Worm (Caenorhabditis elegans) whole organism, young adult: ENCODE data around the gene W02D7.5.

Source experiments
- C06A6.2 ChIP-seq: fragments of 200-800 bp; sonication (Bioruptor generic); conservative IDR thresholded peaks from 2 replicates; pipeline ENCODE4 v1.3.6; 2022; ENCODE audit warnings: missing genetic modification characterization, missing compliant biosample characterization
- C17E4.6 ChIP-seq: fragments of 200-800 bp; sonication (Bioruptor generic); IDR thresholded peaks from 2 replicates; pipeline ENCODE4 v1.3.6; 2022; ENCODE audit warnings: missing genetic modification reagents, missing genetic modification characterization, missing compliant biosample characterization
- F57A8.1 ChIP-seq: fragments of 200-800 bp; sonication (Bioruptor generic); optimal IDR thresholded peaks from 2 replicates; lab custom pipeline; 2018; ENCODE audit warnings: mild to moderate bottlenecking, missing genetic modification characterization, moderate library complexity, missing compliant biosample characterization
- T26A5.8 ChIP-seq: sonication (generic microtip); optimal IDR thresholded peaks from 2 replicates; lab custom pipeline; 2016; ENCODE audit warnings: missing genetic modification characterization, missing compliant biosample characterization
- Y53F4B.3 ChIP-seq: fragments of 200-800 bp; sonication (Bioruptor generic); IDR thresholded peaks from 2 replicates; pipeline ENCODE4 v1.3.6; 2022; ENCODE audit warnings: missing genetic modification reagents, missing genetic modification characterization, missing compliant biosample characterization
- Y56A3A.18 ChIP-seq: fragments of 200-800 bp; sonication (Bioruptor generic); IDR thresholded peaks from 2 replicates; pipeline ENCODE4 v1.3.6; 2022; ENCODE audit warnings: missing genetic modification reagents, missing genetic modification characterization, missing compliant biosample characterization
- Y79H2A.3 ChIP-seq: fragments of 200-800 bp; sonication (Bioruptor generic); conservative IDR thresholded peaks from 2 replicates; pipeline ENCODE4 v1.3.6; 2022; ENCODE audit warnings: missing genetic modification reagents, missing genetic modification characterization, missing compliant biosample characterization
- ama-1 ChIP-seq, 3 experiments: fragments of 150-350 bp in 1 of 3; sonication (generic microtip) in 2 of 3; optimal IDR thresholded peaks; 2 replicates each; lab custom pipeline; 2014 to 2018; ENCODE audit warnings: missing biosample characterization in 2 of 3, missing genetic modification characterization in 2 of 3, missing genetic modification reagents in 2 of 3
- aptf-2 ChIP-seq: fragments of 200-800 bp; sonication (Bioruptor generic); conservative IDR thresholded peaks from 2 replicates; pipeline ENCODE4 v1.3.6; 2022; ENCODE audit warnings: missing genetic modification reagents, missing genetic modification characterization, missing compliant biosample characterization
- attf-3 ChIP-seq: fragments of 200-800 bp; sonication (Bioruptor generic); conservative IDR thresholded peaks from 2 replicates; pipeline ENCODE4 v1.3.6; 2022; ENCODE audit warnings: missing genetic modification reagents, missing genetic modification characterization, missing compliant biosample characterization
- attf-6 ChIP-seq: fragments of 200-800 bp; sonication (Bioruptor generic); IDR thresholded peaks from 2 replicates; pipeline ENCODE4 v1.3.6; 2022; ENCODE audit warnings: missing genetic modification reagents, missing genetic modification characterization, missing compliant biosample characterization
- bed-1 ChIP-seq: fragments of 200-800 bp; sonication (Bioruptor generic); IDR thresholded peaks from 2 replicates; pipeline ENCODE4 v1.3.6; 2022; ENCODE audit warnings: missing genetic modification reagents, missing genetic modification characterization, missing compliant biosample characterization
- bed-2 ChIP-seq: fragments of 200-800 bp; sonication (Bioruptor generic); IDR thresholded peaks from 2 replicates; pipeline ENCODE4 v1.3.6; 2022; ENCODE audit warnings: missing genetic modification reagents, missing genetic modification characterization, missing compliant biosample characterization
- cebp-2 ChIP-seq: fragments of 200-800 bp; sonication (Bioruptor generic); IDR thresholded peaks from 2 replicates; pipeline ENCODE4 v1.3.6; 2022; ENCODE audit warnings: missing genetic modification characterization, missing compliant biosample characterization
- ceh-40 ChIP-seq: fragments of 200-800 bp; sonication (Bioruptor generic); IDR thresholded peaks from 2 replicates; pipeline ENCODE4 v1.3.6; 2022; ENCODE audit warnings: missing genetic modification characterization, missing compliant biosample characterization
- dpl-1 ChIP-seq: fragments of 150-350 bp; optimal IDR thresholded peaks from 2 replicates; lab custom pipeline; 2014; ENCODE audit warnings: missing biosample characterization, missing genetic modification reagents, missing genetic modification characterization
- efl-1 ChIP-seq: fragments of 150-350 bp; optimal IDR thresholded peaks from 2 replicates; lab custom pipeline; 2014; ENCODE audit warnings: missing biosample characterization, missing genetic modification reagents, missing genetic modification characterization
- egl-18 ChIP-seq: fragments of 200-800 bp; sonication (Bioruptor generic); IDR thresholded peaks from 2 replicates; pipeline ENCODE4 v1.3.6; 2022; ENCODE audit warnings: missing genetic modification reagents, missing genetic modification characterization, missing compliant biosample characterization
- egrh-3 ChIP-seq: fragments of 200-800 bp; sonication (Bioruptor generic); IDR thresholded peaks from 2 replicates; pipeline ENCODE4 v1.3.6; 2022; ENCODE audit warnings: missing genetic modification reagents, missing genetic modification characterization, missing compliant biosample characterization
- ekl-4 ChIP-seq: fragments of 200-800 bp; sonication (Bioruptor generic); IDR thresholded peaks from 2 replicates; pipeline ENCODE4 v1.3.6; 2022; ENCODE audit warnings: missing genetic modification reagents, missing genetic modification characterization, missing compliant biosample characterization
- ets-4 ChIP-seq: fragments of 200-800 bp; sonication (Bioruptor generic); optimal IDR thresholded peaks from 2 replicates; lab custom pipeline; 2018; ENCODE audit warnings: mild to moderate bottlenecking, missing genetic modification characterization, missing compliant biosample characterization
- him-1 ChIP-seq: sonication (generic microtip); optimal IDR thresholded peaks from 2 replicates; lab custom pipeline; 2016; ENCODE audit warnings: missing genotype, missing genetic modification reagents, missing genetic modification characterization, missing compliant biosample characterization
- hmg-1.2 ChIP-seq: fragments of 200-800 bp; sonication (Bioruptor generic); IDR thresholded peaks from 2 replicates; pipeline ENCODE4 v1.3.6; 2022; ENCODE audit warnings: missing genetic modification reagents, missing genetic modification characterization, missing compliant biosample characterization
- hrde-1 ChIP-seq: sonication (generic microtip); optimal IDR thresholded peaks from 2 replicates; lab custom pipeline; 2016; ENCODE audit warnings: missing genetic modification characterization, mild to moderate bottlenecking, missing compliant biosample characterization, moderate library complexity, missing genotype, missing genetic modification reagents, borderline replicate concordance
- lin-26 ChIP-seq: fragments of 200-800 bp; sonication (Bioruptor generic); IDR thresholded peaks from 2 replicates; pipeline ENCODE4 v1.3.6; 2022; ENCODE audit warnings: missing genetic modification reagents, missing genetic modification characterization, missing compliant biosample characterization
- lin-54 ChIP-seq: fragments of 200-800 bp; sonication (Bioruptor generic); optimal IDR thresholded peaks from 2 replicates; lab custom pipeline; 2018; ENCODE audit warnings: mild to moderate bottlenecking, missing genetic modification characterization, missing compliant biosample characterization
- lsy-27 ChIP-seq: sonication (generic microtip); optimal IDR thresholded peaks from 2 replicates; lab custom pipeline; 2017; ENCODE audit warnings: missing genetic modification characterization, mild to moderate bottlenecking, missing compliant biosample characterization, antibody characterized with exemption, missing genotype, borderline replicate concordance; ENCODE audit not compliant: insufficient read depth
- nfya-1 ChIP-seq: sonication (generic microtip); optimal IDR thresholded peaks from 2 replicates; lab custom pipeline; 2017; ENCODE audit warnings: antibody characterized with exemption, missing compliant biosample characterization, missing genetic modification characterization, borderline replicate concordance; ENCODE audit not compliant: insufficient read depth
- nhr-120 ChIP-seq: fragments of 200-800 bp; sonication (Bioruptor generic); IDR thresholded peaks from 2 replicates; pipeline ENCODE4 v1.3.6; 2022; ENCODE audit warnings: missing genetic modification characterization, missing compliant biosample characterization
- pbrm-1 ChIP-seq: fragments of 200-800 bp; sonication (Bioruptor generic); IDR thresholded peaks from 2 replicates; pipeline ENCODE4 v1.3.6; 2022; ENCODE audit warnings: missing genetic modification reagents, missing genetic modification characterization, missing compliant biosample characterization
- rpc-1 ChIP-seq, 2 experiments: fragments of 150-350 bp in 1 of 2; sonication (generic microtip) in 1 of 2; optimal IDR thresholded peaks; 2 replicates each; lab custom pipeline; 2014 to 2018; ENCODE audit warnings: missing biosample characterization in 1 of 2, missing genetic modification characterization in 1 of 2, missing genetic modification reagents in 1 of 2, missing genotype in 1 of 2
- sea-2 ChIP-seq: fragments of 200-800 bp; sonication (Bioruptor generic); IDR thresholded peaks from 2 replicates; pipeline ENCODE4 v1.3.6; 2022; ENCODE audit warnings: missing genetic modification characterization, missing compliant biosample characterization
- snpc-1.3 ChIP-seq: sonication (generic microtip); optimal IDR thresholded peaks from 2 replicates; lab custom pipeline; 2017; ENCODE audit warnings: missing genetic modification characterization, mild to moderate bottlenecking, missing compliant biosample characterization, antibody characterized with exemption, moderate library complexity, missing genotype, missing genetic modification reagents; ENCODE audit not compliant: insufficient read depth
- unc-62 ChIP-seq: fragments of 150-350 bp; optimal IDR thresholded peaks from 2 replicates; lab custom pipeline; 2014; ENCODE audit warnings: missing biosample characterization, missing genetic modification reagents, missing genetic modification characterization
- zfh-2 ChIP-seq: fragments of 200-800 bp; sonication (Bioruptor generic); conservative IDR thresholded peaks from 2 replicates; pipeline ENCODE4 v1.3.6; 2022; ENCODE audit warnings: missing genetic modification reagents, missing genetic modification characterization, missing compliant biosample characterization
- zim-3 ChIP-seq: sonication (generic microtip); optimal IDR thresholded peaks from 2 replicates; lab custom pipeline; 2017; ENCODE audit warnings: mild to moderate bottlenecking, missing genetic modification characterization, moderate library complexity, missing compliant biosample characterization
- ztf-25 ChIP-seq: fragments of 200-800 bp; sonication (Bioruptor generic); IDR thresholded peaks from 2 replicates; pipeline ENCODE4 v1.3.6; 2022; ENCODE audit warnings: missing genetic modification reagents, missing genetic modification characterization, missing compliant biosample characterization
- ztf-26 ChIP-seq: sonication (generic microtip); optimal IDR thresholded peaks from 2 replicates; lab custom pipeline; 2017; ENCODE audit warnings: missing genetic modification characterization, missing compliant biosample characterization

Gene W02D7.5

DNA sequence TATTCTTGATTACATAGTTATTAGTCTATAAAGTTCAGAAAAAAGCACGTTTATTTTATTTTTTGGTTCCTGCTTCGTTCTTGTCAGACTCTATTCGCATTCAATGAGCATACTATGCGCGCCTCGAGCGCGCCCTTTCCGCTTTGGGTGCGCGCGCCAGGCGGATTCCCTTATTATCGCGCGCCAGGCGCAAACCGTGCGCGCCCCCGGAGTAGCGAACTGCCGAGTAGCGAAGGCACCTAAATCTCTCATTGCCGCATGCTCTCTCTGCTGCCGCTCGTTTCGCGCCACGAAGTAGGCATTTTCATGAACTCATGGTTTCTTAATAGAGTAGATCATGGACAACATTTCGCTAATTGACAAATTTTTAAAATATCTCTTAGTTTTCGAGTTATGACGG lies 28.0 kb upstream of the W02D7.5 start (continued):
- TF ChIP-seq lsy-27 (tag; lab: Kevin White, UChicago) (no peak), unc-62 (GFP tag; lab: Kevin White, UChicago) (no peak), Y53F4B.3 (GFP tag; lab: Robert Waterston, UW) (no peak), lin-26 (GFP tag; lab: Robert Waterston, UW) (no peak), snpc-1.3 (tag; lab: Kevin White, UChicago) (no peak), cebp-2 (no peak), bed-2 (GFP tag; lab: Robert Waterston, UW) (no peak), ekl-4 (GFP tag; lab: Robert Waterston, UW) (no peak), zim-3 (no peak), efl-1 (peak; percentile 14), Y79H2A.3 (no peak), hmg-1.2 (GFP tag; lab: Robert Waterston, UW) (peak; percentile 60; the same call in 1 of the 2 replicates), egrh-3 (GFP tag; lab: Robert Waterston, UW) (peak; percentile 79; the same call in 1 of the 2 replicates), C06A6.2 (GFP tag; lab: Robert Waterston, UW) (no peak), attf-3 (GFP tag; lab: Robert Waterston, UW) (no peak), C17E4.6 (GFP tag; lab: Robert Waterston, UW) (no peak), ceh-40 (GFP tag; lab: Robert Waterston, UW) (no peak), F57A8.1 (GFP tag; lab: Kevin White, UChicago) (no peak), nfya-1 (tag; lab: Kevin White, UChicago) (no peak), ztf-25 (GFP tag; lab: Robert Waterston, UW) (no peak), lin-54 (GFP tag; lab: Kevin White, UChicago) (no peak), attf-6 (GFP tag; lab: Robert Waterston, UW) (no peak), sea-2 (GFP tag; lab: Robert Waterston, UW) (no peak), dpl-1 (no peak), ets-4 (GFP tag; lab: Kevin White, UChicago) (no peak), him-1 (tag; lab: Kevin White, UChicago) (no peak), egl-18 (no peak), ztf-26 (tag; lab: Kevin White, UChicago) (no peak), aptf-2 (GFP tag; lab: Robert Waterston, UW) (no peak), rpc-1 (optimal IDR thresholded peaks at IDR 0.05; lab: Kevin White, UChicago) (no peak), rpc-1 (tag; optimal IDR thresholded peaks at IDR 0.05; lab: Kevin White, UChicago) (no peak), pbrm-1 (GFP tag; lab: Robert Waterston, UW) (no peak), Y56A3A.18 (GFP tag; lab: Robert Waterston, UW) (no peak), T26A5.8 (tag; lab: Kevin White, UChicago) (no peak), bed-1 (no peak)

DNA sequence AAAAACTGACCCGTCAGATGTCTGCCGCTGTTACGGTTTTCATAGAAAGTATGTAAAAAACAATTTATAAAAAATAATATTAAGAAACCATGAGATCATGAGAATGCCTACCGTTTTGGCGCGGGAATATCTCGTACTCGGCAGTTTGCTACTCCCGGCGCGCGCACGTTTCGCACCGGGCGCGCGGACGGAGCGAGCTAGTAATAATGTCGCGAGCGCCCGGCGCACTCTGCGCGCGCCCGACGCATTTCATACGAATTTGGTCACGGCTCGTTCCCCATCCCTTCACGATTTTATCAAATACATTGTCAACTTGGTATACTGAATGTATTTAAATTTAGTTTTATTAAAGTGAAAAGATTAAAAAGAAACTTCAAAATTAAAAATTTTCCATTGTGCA lies 26.9 kb upstream of the W02D7.5 start:
- TF ChIP-seq nhr-120 (GFP tag; lab: Robert Waterston, UW) (no peak), ama-1 (optimal IDR thresholded peaks at IDR 0.05; lab: Kevin White, UChicago) (no peak), ama-1 (GFP tag; optimal IDR thresholded peaks at IDR 0.05; lab: Kevin White, UChicago) (no peak), hrde-1 (no peak), zfh-2 (GFP tag; lab: Robert Waterston, UW) (peak; percentile 63)
- TF ChIP-seq, all 124 proteins: peak for 1
